Fruit fly (Drosophila melanogaster) whole organism: ENCODE measurements around the gene CG18599.

Experiments used
- CG8478 ChIP-seq: fragments of >200 bp; optimal IDR thresholded peaks from 2 replicates; lab custom pipeline; 2018; ENCODE audit warnings: inconsistent platforms
- psq ChIP-seq: fragments of >200 bp; optimal IDR thresholded peaks from 2 replicates; lab custom pipeline; 2017
- usp ChIP-seq: fragments of >200 bp; optimal IDR thresholded peaks from 2 replicates; lab custom pipeline; 2017; ENCODE audit warnings: missing biosample characterization, missing genetic modification characterization, mixed read lengths

- TF ChIP-seq CG8478 = no peak
- TF ChIP-seq usp (GFP tag; lab: Kevin White, UChicago) = no peak
- no peak for TF ChIP-seq psq (lab: Kevin White, UChicago)
Measured at dm6 chr3R:18266665-18267064, 924 bp upstream of the CG18599 start.
